Worm (Caenorhabditis elegans): ENCODE results near the gene apc-10.

DNA sequence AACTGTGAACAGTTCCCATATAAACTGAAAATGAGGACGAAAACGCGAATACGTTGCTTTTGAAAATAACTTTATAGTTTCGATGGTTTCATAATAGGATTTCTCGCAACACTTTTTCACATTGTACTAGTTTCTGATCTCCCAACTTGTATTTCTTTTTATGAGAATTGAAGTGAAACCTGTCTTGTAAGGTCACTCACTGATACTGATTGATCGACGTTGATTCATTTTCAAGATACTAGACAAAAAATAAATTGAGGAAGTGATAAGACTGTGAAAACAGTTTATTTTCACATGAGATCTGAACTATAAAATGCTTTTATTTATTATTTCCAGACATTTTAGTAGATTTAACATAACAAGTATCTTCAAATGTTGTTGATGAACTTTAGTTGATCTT is 38.7 kb downstream of the apc-10 start:
- TF ChIP-seq zim-3 (tag; optimal IDR thresholded peaks at IDR 0.05): no peak
- no peak for TF ChIP-seq F57A8.1 (GFP tag; optimal IDR thresholded peaks at IDR 0.05)
- no peak for TF ChIP-seq nhr-120 (GFP tag; IDR thresholded peaks at IDR 0.05)
- no peak for TF ChIP-seq nfyb-1 (GFP tag; IDR thresholded peaks at IDR 0.05)
- TF ChIP-seq chd-7 (tag; optimal IDR thresholded peaks at IDR 0.05): no peak
- TF ChIP-seq ztf-28 (GFP tag; IDR thresholded peaks at IDR 0.05): no peak
- TF ChIP-seq rpc-1 (optimal IDR thresholded peaks at IDR 0.05): no peak
- no peak for TF ChIP-seq rpc-1 (tag; optimal IDR thresholded peaks at IDR 0.05)
- no peak for TF ChIP-seq madf-10 (tag; optimal IDR thresholded peaks at IDR 0.05)
- TF ChIP-seq athp-1 (tag; optimal IDR thresholded peaks at IDR 0.05): no peak
- TF ChIP-seq hmg-20 (GFP tag; IDR thresholded peaks at IDR 0.05): no peak
- no peak for TF ChIP-seq rec-8 (tag; optimal IDR thresholded peaks at IDR 0.05)
- no peak for TF ChIP-seq mxl-1 (tag; optimal IDR thresholded peaks at IDR 0.05)
- no peak for TF ChIP-seq mes-4 (tag; optimal IDR thresholded peaks at IDR 0.05)

Data from whole organism, young adult.